Worm (Caenorhabditis elegans) whole organism, L2 larva: ENCODE data around the gene cka-1.

Experiments
- C34F6.9 ChIP-seq: fragments of 150-350 bp; optimal IDR thresholded peaks from 2 replicates; lab custom pipeline; 2014; ENCODE audit warnings: missing biosample characterization, missing genetic modification characterization
- F13H6.1 ChIP-seq: sonication (generic microtip); optimal IDR thresholded peaks from 2 replicates; lab custom pipeline; 2016; ENCODE audit warnings: missing genetic modification characterization, missing compliant biosample characterization
- ama-1 ChIP-seq: fragments of 150-350 bp; optimal IDR thresholded peaks from 2 replicates; lab custom pipeline; 2018; ENCODE audit warnings: inconsistent platforms
- blmp-1 ChIP-seq: sonication (generic microtip); optimal IDR thresholded peaks from 2 replicates; lab custom pipeline; 2017; ENCODE audit warnings: missing genetic modification characterization, mild to moderate bottlenecking, missing compliant biosample characterization, antibody characterized with exemption, moderate library complexity; ENCODE audit not compliant: insufficient read depth
- ceh-16 ChIP-seq: fragments of 150-350 bp; optimal IDR thresholded peaks from 2 replicates; lab custom pipeline; 2014; ENCODE audit warnings: missing biosample characterization, missing genetic modification characterization
- dmd-4 ChIP-seq: sonication (generic microtip); optimal IDR thresholded peaks from 2 replicates; lab custom pipeline; 2017; ENCODE audit warnings: missing biosample characterization, missing genetic modification characterization
- elt-1 ChIP-seq: fragments of 150-350 bp; optimal IDR thresholded peaks from 2 replicates; lab custom pipeline; 2014; ENCODE audit warnings: missing biosample characterization, missing genetic modification characterization
- elt-3 ChIP-seq: sonication (generic microtip); optimal IDR thresholded peaks from 2 replicates; lab custom pipeline; 2017; ENCODE audit warnings: missing biosample characterization, missing genetic modification characterization
- gmeb-1 ChIP-seq: fragments of 150-350 bp; optimal IDR thresholded peaks from 2 replicates; lab custom pipeline; 2014; ENCODE audit warnings: missing biosample characterization, missing genetic modification characterization
- lin-11 ChIP-seq: fragments of 150-350 bp; sonication (generic microtip); optimal IDR thresholded peaks from 2 replicates; lab custom pipeline; 2014; ENCODE audit warnings: missing biosample characterization, missing genetic modification characterization, inconsistent platforms, mixed read lengths
- lin-13 ChIP-seq: fragments of 150-350 bp; optimal IDR thresholded peaks from 2 replicates; lab custom pipeline; 2014; ENCODE audit warnings: missing biosample characterization, missing genetic modification reagents, missing genetic modification characterization
- lin-39 ChIP-seq: fragments of 150-350 bp; optimal IDR thresholded peaks from 2 replicates; lab custom pipeline; 2014; ENCODE audit warnings: missing biosample characterization, missing genetic modification reagents, missing genetic modification characterization
- lsy-2 ChIP-seq, 2 experiments: fragments of 150-350 bp in 1 of 2; sonication (generic microtip) in 1 of 2; optimal IDR thresholded peaks; 2 replicates each; lab custom pipeline; 2014 to 2017; ENCODE audit warnings: missing biosample characterization in 2 of 2, missing genetic modification characterization in 2 of 2
- mab-5 ChIP-seq: fragments of 150-350 bp; optimal IDR thresholded peaks from 2 replicates; lab custom pipeline; 2014; ENCODE audit warnings: missing biosample characterization, missing genetic modification characterization
- mbf-1 ChIP-seq: sonication (generic microtip); optimal IDR thresholded peaks from 2 replicates; lab custom pipeline; 2017; ENCODE audit warnings: missing biosample characterization, missing genetic modification characterization
- nhr-10 ChIP-seq: sonication (generic microtip); optimal IDR thresholded peaks from 2 replicates; lab custom pipeline; 2017; ENCODE audit warnings: missing biosample characterization, missing genetic modification characterization
- nhr-12 ChIP-seq: fragments of 150-350 bp; optimal IDR thresholded peaks from 2 replicates; lab custom pipeline; 2014; ENCODE audit warnings: missing biosample characterization, missing genetic modification characterization
- nhr-129 ChIP-seq: fragments of 150-350 bp; optimal IDR thresholded peaks from 2 replicates; lab custom pipeline; 2014; ENCODE audit warnings: missing biosample characterization, missing genetic modification characterization
- nhr-21 ChIP-seq: fragments of 150-350 bp; optimal IDR thresholded peaks from 2 replicates; lab custom pipeline; 2014; ENCODE audit warnings: missing biosample characterization, missing genetic modification characterization
- nhr-23 ChIP-seq: fragments of 150-350 bp; optimal IDR thresholded peaks from 2 replicates; lab custom pipeline; 2014; ENCODE audit warnings: missing biosample characterization, missing genetic modification reagents, missing genetic modification characterization
- nhr-237 ChIP-seq: fragments of 150-350 bp; optimal IDR thresholded peaks from 2 replicates; lab custom pipeline; 2014; ENCODE audit warnings: missing biosample characterization, missing genetic modification characterization
- nhr-25 ChIP-seq: fragments of 150-350 bp; sonication (generic microtip); optimal IDR thresholded peaks from 3 replicates; lab custom pipeline; 2014; ENCODE audit warnings: missing biosample characterization, missing genetic modification characterization
- nhr-6 ChIP-seq: fragments of 150-350 bp; optimal IDR thresholded peaks from 2 replicates; lab custom pipeline; 2014; ENCODE audit warnings: missing biosample characterization, missing genetic modification characterization
- nhr-77 ChIP-seq: fragments of 150-350 bp; optimal IDR thresholded peaks from 2 replicates; lab custom pipeline; 2014; ENCODE audit warnings: missing biosample characterization, missing genetic modification characterization
- sem-4 ChIP-seq: fragments of 150-350 bp; optimal IDR thresholded peaks from 2 replicates; lab custom pipeline; 2014; ENCODE audit warnings: missing biosample characterization, missing genetic modification reagents, missing genetic modification characterization
- sma-3 ChIP-seq: sonication (generic microtip); optimal IDR thresholded peaks from 2 replicates; lab custom pipeline; 2016; ENCODE audit warnings: missing genetic modification reagents, missing genetic modification characterization, missing compliant biosample characterization
- sma-9 ChIP-seq, 2 experiments: fragments of 150-350 bp in 1 of 2; sonication (generic microtip) in 1 of 2; optimal IDR thresholded peaks; 2 replicates each; lab custom pipeline; 2014 to 2016; ENCODE audit warnings: missing genetic modification characterization in 2 of 2, mild to moderate bottlenecking in 1 of 2, missing biosample characterization in 1 of 2, missing compliant biosample characterization in 1 of 2, missing genetic modification reagents in 1 of 2, moderate library complexity in 1 of 2
- snpc-4 ChIP-seq: fragments of 150-350 bp; optimal IDR thresholded peaks from 2 replicates; lab custom pipeline; 2014; ENCODE audit warnings: missing biosample characterization, missing genetic modification characterization
- unc-39 ChIP-seq: fragments of 150-350 bp; optimal IDR thresholded peaks from 2 replicates; lab custom pipeline; 2014; ENCODE audit warnings: missing biosample characterization, missing genetic modification characterization
- unc-55 ChIP-seq: fragments of 150-350 bp; sonication (generic microtip); optimal IDR thresholded peaks from 3 replicates; lab custom pipeline; 2014; ENCODE audit warnings: missing biosample characterization, missing genetic modification reagents, missing genetic modification characterization
- zag-1 ChIP-seq: fragments of 150-350 bp; optimal IDR thresholded peaks from 2 replicates; lab custom pipeline; 2014; ENCODE audit warnings: missing biosample characterization, missing genetic modification characterization
- ztf-11 ChIP-seq: sonication (generic microtip); optimal IDR thresholded peaks from 2 replicates; lab custom pipeline; 2017; ENCODE audit warnings: missing biosample characterization, missing genetic modification characterization
- ztf-4 ChIP-seq: fragments of 150-350 bp; optimal IDR thresholded peaks from 2 replicates; lab custom pipeline; 2014; ENCODE audit warnings: missing biosample characterization, missing genetic modification characterization

The cka-1 gene

ce11 chrIV:9714264-9714663, 23.2 kb downstream of the cka-1 start:
- TF ChIP-seq sem-4 (tag; lab: Kevin White, UChicago) (no peak), lin-11 (tag; lab: Kevin White, UChicago) (no peak), mab-5 (tag; lab: Kevin White, UChicago) (no peak), nhr-237 (tag; lab: Kevin White, UChicago) (no peak), zag-1 (tag; lab: Kevin White, UChicago) (no peak), ceh-16 (tag; lab: Kevin White, UChicago) (no peak)
- TF ChIP-seq, all 48 proteins: peak for 0

- no peak for TF ChIP-seq blmp-1
- TF ChIP-seq zag-1 (tag; lab: Kevin White, UChicago) = no peak
- no peak for TF ChIP-seq unc-39 (tag; lab: Kevin White, UChicago)
- TF ChIP-seq nhr-129 (tag; lab: Kevin White, UChicago) = no peak
- no peak for TF ChIP-seq nhr-12 (tag; lab: Kevin White, UChicago)
- no peak for TF ChIP-seq ztf-4
- no peak for TF ChIP-seq F13H6.1 (tag; lab: Kevin White, UChicago)
- no peak for TF ChIP-seq nhr-23 (tag; lab: Kevin White, UChicago)
- TF ChIP-seq C34F6.9 (tag; lab: Kevin White, UChicago) = no peak
- TF ChIP-seq mab-5 (tag; lab: Kevin White, UChicago) = no peak
Measured at ce11 chrIV:9712782-9713181, 24.6 kb downstream of the cka-1 start, which contains the start of gene K01H12.4. Gene K01H12.4, plus strand, starts transcription at chrIV:9713082.

ce11 chrIV:9709887-9710286, 27.5 kb downstream of the cka-1 start, which contains the start of gene nhr-38:
Gene nhr-38, plus strand, starts transcription at chrIV:9710187.
- no peak for TF ChIP-seq sma-9 (GFP tag; optimal IDR thresholded peaks at IDR 0.05; lab: Kevin White, UChicago)
- no peak for TF ChIP-seq sma-9 (tag; optimal IDR thresholded peaks at IDR 0.05; lab: Kevin White, UChicago)
- TF ChIP-seq mbf-1 (tag; lab: Kevin White, UChicago) = no peak
- no peak for TF ChIP-seq nhr-10 (tag; lab: Kevin White, UChicago)
- TF ChIP-seq, all 48 proteins: peak for 0

ce11 chrIV:9709205-9709604, 28.2 kb downstream of the cka-1 start, which contains the start of gene ant-1.3:
Gene ant-1.3, minus strand, starts transcription at chrIV:9709305.
- TF ChIP-seq elt-3 (tag; lab: Kevin White, UChicago) (no peak), nhr-6 (tag; lab: Kevin White, UChicago) (no peak), nhr-25 (tag; lab: Kevin White, UChicago) (no peak), nhr-23 (tag; lab: Kevin White, UChicago) (no peak)

ce11 chrIV:9706704-9707197, 30.7 kb downstream of the cka-1 start, which contains the start of the genes dcaf-1 and dph-3:
Gene dcaf-1, minus strand, starts transcription at chrIV:9706723.
Gene dph-3, plus strand, starts transcription at chrIV:9707147.
- TF ChIP-seq elt-3 (tag; lab: Kevin White, UChicago) (no peak), elt-1 (tag; lab: Kevin White, UChicago) (no peak), zag-1 (tag; lab: Kevin White, UChicago) (no peak), ztf-4 (no peak), sma-9 (GFP tag; optimal IDR thresholded peaks at IDR 0.05; lab: Kevin White, UChicago) (peak; percentile 11), sma-9 (tag; optimal IDR thresholded peaks at IDR 0.05; lab: Kevin White, UChicago) (no peak), mbf-1 (tag; lab: Kevin White, UChicago) (no peak), nhr-10 (tag; lab: Kevin White, UChicago) (no peak), nhr-129 (tag; lab: Kevin White, UChicago) (peak; percentile 40), gmeb-1 (tag; lab: Kevin White, UChicago) (peak; percentile 21), nhr-77 (tag; lab: Kevin White, UChicago) (no peak), ztf-11 (tag; lab: Kevin White, UChicago) (no peak), lin-13 (GFP tag; lab: Kevin White, UChicago) (peak; percentile 62), C34F6.9 (tag; lab: Kevin White, UChicago) (peak; percentile 73), lin-39 (no peak), unc-55 (GFP tag; lab: Kevin White, UChicago) (no peak), ama-1 (lab: Kevin White, UChicago) (no peak), nhr-23 (tag; lab: Kevin White, UChicago) (no peak), sma-3 (GFP tag; lab: Kevin White, UChicago) (no peak), mab-5 (tag; lab: Kevin White, UChicago) (peak; percentile 20), sem-4 (tag; lab: Kevin White, UChicago) (no peak), snpc-4 (no peak), dmd-4 (tag; lab: Kevin White, UChicago) (no peak), lsy-2 (tag; optimal IDR thresholded peaks at IDR 0.05; lab: Kevin White, UChicago) (peak; percentile 90 to 98), nhr-21 (no peak)
